Fruit fly (Drosophila melanogaster): ENCODE measurements around the gene Arfrp1.
A peak's percentile ranks its signal among the peaks of the same experiment; 100 is the strongest.

The Arfrp1 gene

dm6 chrX:9085726-9086125 lies 21.1 kb upstream of the Arfrp1 start, which contains the start of gene CG32708 (continued):
- no peak for TF ChIP-seq dmrt99B (tag; optimal IDR thresholded peaks at IDR 0.05)
- peak; percentile 59 for TF ChIP-seq pzg (GFP tag; optimal IDR thresholded peaks at IDR 0.05)
- 0 out of 3 replicates have a peak, but pooled peaks have one; percentile 7 for TF ChIP-seq ase (GFP tag; IDR thresholded peaks at IDR 0.05)
- no peak for TF ChIP-seq CG11398 (GFP tag; optimal IDR thresholded peaks at IDR 0.05)
- TF ChIP-seq ken (GFP tag; IDR thresholded peaks at IDR 0.05) = no peak
- peak; percentile 16 for TF ChIP-seq nom (GFP tag; optimal IDR thresholded peaks at IDR 0.05)
- no peak for TF ChIP-seq run (tag; optimal IDR thresholded peaks at IDR 0.05)
- no peak; the same call in none of the 2 replicates for TF ChIP-seq E2f2 (GFP tag; IDR thresholded peaks at IDR 0.05)
- peak; percentile 74 for TF ChIP-seq bbx (GFP tag; IDR thresholded peaks at IDR 0.05; ENCODE audit: partially characterized antibody)
- peak; percentile 80 for TF ChIP-seq sens (GFP tag)
- TF ChIP-seq vnd (GFP tag; IDR thresholded peaks at IDR 0.05; ENCODE audit: partially characterized antibody) = peak; percentile 60; the same call in 2 of the 3 replicates
- no peak for TF ChIP-seq CG10147 (GFP tag; optimal IDR thresholded peaks at IDR 0.05)
- TF ChIP-seq B-H1 (GFP tag; IDR thresholded peaks at IDR 0.05) = no peak
- TF ChIP-seq CG18262 (tag; optimal IDR thresholded peaks at IDR 0.05) = no peak
- TF ChIP-seq Doc3 (GFP tag; IDR thresholded peaks at IDR 0.05; ENCODE audit: partially characterized antibody) = peak; percentile 53; the same call in 2 of the 3 replicates
- TF ChIP-seq ERR (GFP tag; optimal IDR thresholded peaks at IDR 0.05) = no peak
- TF ChIP-seq Sry-δ (GFP tag; optimal IDR thresholded peaks at IDR 0.05) = peak; percentile 86
- no peak for TF ChIP-seq Antp (GFP tag; optimal IDR thresholded peaks at IDR 0.05)
- no peak for TF ChIP-seq CG7271 (tag; optimal IDR thresholded peaks at IDR 0.05)
- TF ChIP-seq Dref (GFP tag; IDR thresholded peaks at IDR 0.05) = peak; percentile 85
- no peak for TF ChIP-seq cato (GFP tag; optimal IDR thresholded peaks at IDR 0.05; ENCODE audit: borderline replicate concordance)
- no peak for TF ChIP-seq tgo (GFP tag; IDR thresholded peaks at IDR 0.05)
- TF ChIP-seq Sin3A (optimal IDR thresholded peaks at IDR 0.05) = no peak
- peak; percentile 4 for TF ChIP-seq MESR4 (GFP tag; optimal IDR thresholded peaks at IDR 0.05)
- peak; percentile 75 for TF ChIP-seq Dll (GFP tag; IDR thresholded peaks at IDR 0.05; ENCODE audit: partially characterized antibody)
- no peak for TF ChIP-seq CG10274 (GFP tag; optimal IDR thresholded peaks at IDR 0.05)
- peak; percentile 70 for TF ChIP-seq Med (GFP tag)
- no peak for TF ChIP-seq BtbVII (GFP tag; optimal IDR thresholded peaks at IDR 0.05)
- TF ChIP-seq B-H2 (GFP tag; optimal IDR thresholded peaks at IDR 0.05) = no peak
- peak; percentile 81 for TF ChIP-seq CG15514 (GFP tag; optimal IDR thresholded peaks at IDR 0.05)
- peak; percentile 32; the same call in 1 of the 2 replicates for TF ChIP-seq CG2129 (GFP tag; IDR thresholded peaks at IDR 0.05; ENCODE audit: partially characterized antibody)
- TF ChIP-seq nerfin-2 (GFP tag; IDR thresholded peaks at IDR 0.05; ENCODE audit: partially characterized antibody) = peak; percentile 59; the same call in 1 of the 2 replicates
- TF ChIP-seq grau (tag; optimal IDR thresholded peaks at IDR 0.05) = no peak
- TF ChIP-seq trem (tag; optimal IDR thresholded peaks at IDR 0.05) = peak; percentile 20
- TF ChIP-seq usp (GFP tag; optimal IDR thresholded peaks at IDR 0.05) = no peak
- no peak for TF ChIP-seq CkIIα-i1 (GFP tag; IDR thresholded peaks at IDR 0.05)
- TF ChIP-seq unc-4 (GFP tag; IDR thresholded peaks at IDR 0.05; ENCODE audit: partially characterized antibody) = peak; percentile 79
- TF ChIP-seq MBD-R2 (GFP tag; IDR thresholded peaks at IDR 0.05) = peak; percentile 65
- TF ChIP-seq Usf (GFP tag; optimal IDR thresholded peaks at IDR 0.05) = no peak
- no peak for TF ChIP-seq H2.0 (GFP tag; IDR thresholded peaks at IDR 0.05)
- TF ChIP-seq ato (GFP tag; IDR thresholded peaks at IDR 0.05; ENCODE audit: partially characterized antibody) = peak; percentile 48
- TF ChIP-seq CG2116 (GFP tag; optimal IDR thresholded peaks at IDR 0.05) = peak; percentile 56
- no peak for TF ChIP-seq CG7745 (tag; optimal IDR thresholded peaks at IDR 0.05)
- peak; percentile 2 for TF ChIP-seq CG14710 (tag; optimal IDR thresholded peaks at IDR 0.05)
- TF ChIP-seq Pdp1 (GFP tag; optimal IDR thresholded peaks at IDR 0.05) = peak in 1 of 2 experiments; percentile 28
- TF ChIP-seq CG8944 (GFP tag; optimal IDR thresholded peaks at IDR 0.05) = no peak
- TF ChIP-seq slbo (GFP tag; IDR thresholded peaks at IDR 0.05) = 0 out of 2 replicates have a peak, but pooled peaks have one; percentile 18
- TF ChIP-seq CG14014 (GFP tag; IDR thresholded peaks at IDR 0.05) = no peak
- TF ChIP-seq oc (tag; optimal IDR thresholded peaks at IDR 0.05) = no peak
- no peak for TF ChIP-seq CG31365 (tag; optimal IDR thresholded peaks at IDR 0.05)

Data from whole organism, embryonic.